Worm (Caenorhabditis elegans): ENCODE results near the gene Y69A2AR.12.

Gene Y69A2AR.12

DNA sequence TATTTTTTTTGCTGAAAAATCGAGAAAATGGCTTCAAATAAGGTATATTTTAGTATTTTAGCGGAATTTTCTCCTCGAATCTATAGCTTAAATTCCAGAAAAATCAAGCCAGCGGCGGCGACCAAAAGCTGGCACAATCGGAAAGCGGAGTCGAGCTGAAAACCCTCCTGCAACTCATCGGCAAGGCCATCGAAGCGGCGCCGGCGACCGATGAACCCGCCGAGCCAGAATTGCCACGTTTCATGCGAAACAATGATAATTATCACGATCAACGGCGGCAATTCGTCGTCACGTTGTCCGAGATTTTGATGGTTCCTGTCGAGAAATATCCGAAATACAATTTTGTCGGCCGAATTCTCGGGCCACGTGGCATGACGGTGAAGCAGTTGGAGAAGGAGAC lies 42.0 kb downstream of the Y69A2AR.12 start, which contains the start of gene Y69A2AR.32 (continued):
- TF ChIP-seq F33H1.4 (GFP tag; IDR thresholded peaks at IDR 0.05) = no peak
- TF ChIP-seq B0336.3 (GFP tag; IDR thresholded peaks at IDR 0.05) = peak; percentile 52; the same call in 1 of the 2 replicates
- TF ChIP-seq lin-35 (GFP tag; optimal IDR thresholded peaks at IDR 0.05) = no peak
- no peak for TF ChIP-seq cebp-1 (GFP tag; IDR thresholded peaks at IDR 0.05)
- peak; percentile 5 for TF ChIP-seq cebp-1 (tag; optimal IDR thresholded peaks at IDR 0.05)
- TF ChIP-seq ccch-3 (GFP tag; optimal IDR thresholded peaks at IDR 0.05) = no peak
- no peak for TF ChIP-seq ceh-79 (tag; optimal IDR thresholded peaks at IDR 0.05)
- no peak for TF ChIP-seq hrde-1 (tag; optimal IDR thresholded peaks at IDR 0.05; ENCODE audit: borderline replicate concordance)
- TF ChIP-seq gei-17 (GFP tag; optimal IDR thresholded peaks at IDR 0.05) = no peak
- TF ChIP-seq rec-8 (tag; optimal IDR thresholded peaks at IDR 0.05) = no peak
- TF ChIP-seq die-1 (tag; optimal IDR thresholded peaks at IDR 0.05) = no peak
- no peak for TF ChIP-seq mel-28 (tag; optimal IDR thresholded peaks at IDR 0.05; ENCODE audit: borderline replicate concordance)
- TF ChIP-seq tbp1 (GFP tag; optimal IDR thresholded peaks at IDR 0.05) = no peak
- TF ChIP-seq F22D6.2 (tag; optimal IDR thresholded peaks at IDR 0.05) = no peak

DNA sequence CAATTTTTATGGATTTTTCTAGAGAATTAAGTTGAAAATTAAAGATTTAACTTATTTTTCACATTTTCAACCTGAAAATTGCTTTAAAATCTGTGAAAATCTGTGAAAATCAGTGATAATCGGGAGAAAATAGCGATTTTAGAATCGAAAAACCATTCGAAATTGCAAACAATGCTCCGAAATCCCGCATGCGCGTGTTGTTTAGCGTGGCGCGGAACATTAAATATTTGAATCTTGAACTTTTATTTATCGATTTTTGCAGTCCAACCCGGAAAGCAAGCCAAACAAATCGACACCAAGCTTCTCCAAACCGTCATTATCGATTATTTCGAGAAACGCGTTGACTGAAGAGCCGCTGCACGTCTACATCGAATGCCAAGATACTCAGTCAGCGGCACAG lies 42.6 kb downstream of the Y69A2AR.12 start:
- TF ChIP-seq nhr-90 (tag; optimal IDR thresholded peaks at IDR 0.05) (no peak), attf-3 (GFP tag; conservative IDR thresholded peaks at IDR 0.05) (peak; percentile 87), lin-26 (GFP tag; IDR thresholded peaks at IDR 0.05) (no peak), pha-4 (tag; optimal IDR thresholded peaks at IDR 0.05) (no peak), sdz-38 (tag; optimal IDR thresholded peaks at IDR 0.05) (no peak)

DNA sequence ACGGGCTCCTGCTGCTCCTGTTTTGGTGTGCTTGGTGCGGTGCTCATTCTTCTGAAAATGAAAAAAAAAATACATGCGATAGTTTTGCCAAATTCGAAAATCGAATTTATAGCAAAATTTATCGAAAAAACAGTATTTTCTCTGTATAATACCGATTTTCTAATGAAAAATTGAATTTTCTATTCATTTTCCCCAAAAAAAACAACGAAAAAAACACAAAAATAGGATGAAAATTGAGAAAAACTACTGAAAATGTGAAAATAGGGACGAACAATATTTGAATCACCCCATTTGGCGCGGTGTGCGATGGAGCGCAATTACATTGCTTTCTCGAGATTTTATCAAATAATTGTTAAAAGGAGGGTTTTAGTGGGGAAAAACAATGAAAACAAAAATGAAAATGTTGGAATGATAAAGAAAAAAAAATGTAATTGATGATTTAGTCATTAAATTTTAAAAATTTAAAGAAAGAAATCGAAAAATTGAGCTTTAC lies 44.6 kb downstream of the Y69A2AR.12 start, which contains the start of gene Y69A2AR.28:
Y69A2AR.28 (minus strand) TSS at position 51 of the 493 bp plus-strand sequence.
- no peak for TF ChIP-seq ztf-3 (GFP tag; optimal IDR thresholded peaks at IDR 0.05)
- peak; percentile 57 for TF ChIP-seq efl-1 (GFP tag; optimal IDR thresholded peaks at IDR 0.05)

ce11 chrIV:2613754-2614244 lies 45.4 kb downstream of the Y69A2AR.12 start, which contains the start of gene daao-1:
TSS of gene daao-1 (plus strand) at chrIV:2614194.
- no peak for TF ChIP-seq F52B5.7 (tag; optimal IDR thresholded peaks at IDR 0.05)
- no peak for TF ChIP-seq lin-26 (GFP tag; IDR thresholded peaks at IDR 0.05)
- TF ChIP-seq ztf-25 (GFP tag; IDR thresholded peaks at IDR 0.05) = no peak
- TF ChIP-seq ztf-28 (GFP tag; IDR thresholded peaks at IDR 0.05) = no peak
- TF ChIP-seq mcd-1 (GFP tag; IDR thresholded peaks at IDR 0.05) = no peak
- no peak for TF ChIP-seq D2030.7 (GFP tag; IDR thresholded peaks at IDR 0.05)
- TF ChIP-seq attf-5 (GFP tag; optimal IDR thresholded peaks at IDR 0.05) = no peak
- TF ChIP-seq attf-3 (GFP tag; conservative IDR thresholded peaks at IDR 0.05) = no peak
- no peak for TF ChIP-seq xnd-1 (tag; optimal IDR thresholded peaks at IDR 0.05)
- TF ChIP-seq ceh-91 (GFP tag; IDR thresholded peaks at IDR 0.05) = no peak

- TF ChIP-seq efl-1 (GFP tag; optimal IDR thresholded peaks at IDR 0.05) (no peak), lin-26 (GFP tag; IDR thresholded peaks at IDR 0.05) (no peak), attf-3 (GFP tag; conservative IDR thresholded peaks at IDR 0.05) (no peak)
Measured at ce11 chrIV:2616853-2617252, 48.4 kb downstream of the Y69A2AR.12 start.

DNA sequence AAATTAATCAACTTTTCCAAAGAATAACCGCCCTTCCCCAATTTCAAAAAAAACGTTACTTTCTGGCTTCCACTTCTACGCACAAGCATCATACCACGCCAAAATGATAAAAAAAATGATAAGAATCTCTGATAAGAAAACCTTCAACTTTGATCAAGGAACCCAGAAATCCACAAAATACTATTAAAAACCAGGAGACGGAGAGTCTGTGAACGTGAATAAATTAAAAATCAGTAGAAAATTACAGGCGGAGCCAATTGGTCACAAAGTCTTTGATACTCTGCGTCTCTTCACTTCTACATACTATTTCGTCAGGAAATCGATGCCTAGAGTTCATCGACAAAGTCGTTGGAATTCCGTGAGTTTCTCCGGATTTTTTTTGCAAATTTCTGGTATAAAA lies 50.2 kb downstream of the Y69A2AR.12 start, which contains the start of gene smf-3:
smf-3 (plus strand) TSS at position 259 of the 400 bp plus-strand sequence.
- TF ChIP-seq cebp-1 (GFP tag; IDR thresholded peaks at IDR 0.05) (no peak), cebp-1 (tag; optimal IDR thresholded peaks at IDR 0.05) (no peak), cebp-2 (GFP tag; IDR thresholded peaks at IDR 0.05) (no peak), lag-1 (GFP tag; IDR thresholded peaks at IDR 0.05) (no peak), hmg-1.2 (GFP tag; IDR thresholded peaks at IDR 0.05) (peak; percentile 61), pbrm-1 (GFP tag; IDR thresholded peaks at IDR 0.05) (no peak), ccch-3 (GFP tag; optimal IDR thresholded peaks at IDR 0.05) (no peak), nhr-80 (tag; optimal IDR thresholded peaks at IDR 0.05) (peak; percentile 81)
